Fruit fly (Drosophila melanogaster) S2 (cell line): ENCODE results near the gene CG4768.

ENCODE experiments used
- CG8478 ChIP-seq: fragments of >200 bp; optimal IDR thresholded peaks from 2 replicates; lab custom pipeline; 2018
- CTCF ChIP-seq, 2 experiments: fragments of >200 bp; optimal IDR thresholded peaks; 2 replicates each; lab custom pipeline; 2018

DNA sequence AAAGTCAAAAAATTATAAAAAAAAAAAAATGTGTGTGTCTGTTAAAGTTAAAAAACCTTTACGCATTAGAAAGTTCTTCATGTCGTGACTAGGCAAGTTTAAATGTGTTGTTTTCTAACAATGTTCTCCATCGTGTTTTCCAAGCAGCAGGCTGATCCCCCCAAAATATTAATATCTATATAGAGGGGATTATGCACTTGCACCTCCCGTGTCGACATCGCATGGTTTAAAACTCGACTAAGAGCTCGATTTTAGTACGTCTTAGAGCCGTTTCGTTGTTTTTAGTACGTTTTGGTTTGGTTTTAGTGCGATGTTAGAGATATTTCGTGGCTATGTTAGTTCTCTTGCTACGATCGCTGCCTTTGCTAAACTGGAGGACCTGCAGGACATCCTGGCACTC, 38.9 kb upstream of the CG4768 start:
- TF ChIP-seq CTCF (optimal IDR thresholded peaks at IDR 0.05; lab: Kevin White, UChicago) (peak in 1 of 2 experiments; percentile 47), CG8478 (no peak)
